Worm (Caenorhabditis elegans): Measurements from ENCODE around the gene srh-73.

srh-73 gene

DNA sequence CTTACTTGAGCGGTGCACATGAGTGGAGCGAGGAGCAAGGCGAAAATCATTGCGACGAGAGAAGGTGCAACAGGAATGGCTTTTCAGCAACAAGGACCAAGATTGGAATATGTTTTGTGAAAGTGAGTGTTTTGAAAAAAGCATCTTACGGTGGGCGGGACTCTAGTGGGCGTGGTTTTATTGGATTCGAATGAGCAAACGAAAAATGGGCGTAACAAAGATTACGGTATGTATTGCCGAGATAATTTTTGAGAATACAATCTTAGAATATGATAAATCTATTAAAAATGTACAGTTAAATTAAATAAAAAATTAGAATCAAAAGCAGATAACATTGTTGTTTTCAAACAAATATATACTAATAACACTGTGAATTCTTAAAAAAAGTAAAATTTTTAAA is 48.2 kb downstream of the srh-73 start, which contains the start of gene F49C5.12:
Gene F49C5.12 (minus strand): TSS at position 101 of the 400 bp plus-strand sequence.
- TF ChIP-seq tbx-11 (GFP tag; IDR thresholded peaks at IDR 0.05): no peak
- no peak for TF ChIP-seq pes-1 (GFP tag; IDR thresholded peaks at IDR 0.05)
- no peak for TF ChIP-seq ceh-36 (tag; optimal IDR thresholded peaks at IDR 0.05)
- TF ChIP-seq hmbx-1 (tag; optimal IDR thresholded peaks at IDR 0.05): no peak
- no peak for TF ChIP-seq sea-1 (GFP tag; conservative IDR thresholded peaks at IDR 0.05)
- no peak for TF ChIP-seq scrt-1 (GFP tag; IDR thresholded peaks at IDR 0.05)
- no peak for TF ChIP-seq F13C5.2 (tag; optimal IDR thresholded peaks at IDR 0.05)
- no peak for TF ChIP-seq hmg-4 (GFP tag; optimal IDR thresholded peaks at IDR 0.05)
- no peak for TF ChIP-seq aly-1 (tag; optimal IDR thresholded peaks at IDR 0.05)
- TF ChIP-seq ceh-13 (GFP tag; optimal IDR thresholded peaks at IDR 0.05): no peak
- TF ChIP-seq flt-1 (GFP tag; IDR thresholded peaks at IDR 0.05): no peak
- TF ChIP-seq ama-1 (optimal IDR thresholded peaks at IDR 0.05): no peak
- TF ChIP-seq B0310.2 (tag; optimal IDR thresholded peaks at IDR 0.05): no peak
- TF ChIP-seq tra-4 (tag; optimal IDR thresholded peaks at IDR 0.05): no peak

All from whole organism, early embryonic.